Worm (Caenorhabditis elegans) whole organism, early embryonic: ENCODE data around the gene R13D11.3.
"Not testable (repeated sequence)": the region's sequence is repeated elsewhere in the genome, so short reads cannot be mapped to it uniquely, and the experiment has no call there.

ENCODE experiments used
- B0310.2 ChIP-seq: sonication (generic microtip); optimal IDR thresholded peaks from 2 replicates; lab custom pipeline; 2016; ENCODE audit warnings: mild to moderate bottlenecking, missing genetic modification characterization, missing compliant biosample characterization
- F13C5.2 ChIP-seq: sonication (generic microtip); optimal IDR thresholded peaks from 2 replicates; lab custom pipeline; 2017; ENCODE audit warnings: mild to moderate bottlenecking, missing genetic modification characterization, inconsistent platforms, missing compliant biosample characterization
- aly-1 ChIP-seq: sonication (generic microtip); optimal IDR thresholded peaks from 2 replicates; lab custom pipeline; 2016; ENCODE audit warnings: missing genetic modification characterization, missing compliant biosample characterization
- ama-1 ChIP-seq: fragments of 150-350 bp; optimal IDR thresholded peaks from 2 replicates; lab custom pipeline; 2014
- ceh-13 ChIP-seq: fragments of 200-800 bp; sonication (Bioruptor generic); optimal IDR thresholded peaks from 2 replicates; lab custom pipeline; 2018; ENCODE audit warnings: mild to moderate bottlenecking, missing genetic modification characterization, missing compliant biosample characterization
- ceh-36 ChIP-seq: sonication (generic microtip); optimal IDR thresholded peaks from 2 replicates; lab custom pipeline; 2016; ENCODE audit warnings: missing genetic modification characterization, inconsistent platforms, missing compliant biosample characterization
- ets-7 ChIP-seq: sonication (generic microtip); optimal IDR thresholded peaks from 2 replicates; lab custom pipeline; 2016; ENCODE audit warnings: missing genotype, missing genetic modification characterization, missing compliant biosample characterization
- flt-1 ChIP-seq: fragments of 200-800 bp; sonication (Bioruptor generic); IDR thresholded peaks from 2 replicates; pipeline ENCODE4 v1.3.6; 2022; ENCODE audit warnings: missing genetic modification characterization, missing compliant biosample characterization
- hmbx-1 ChIP-seq: sonication (generic microtip); optimal IDR thresholded peaks from 2 replicates; lab custom pipeline; 2016; ENCODE audit warnings: mild to moderate bottlenecking, missing genetic modification characterization, missing compliant biosample characterization
- hmg-4 ChIP-seq: fragments of 200-800 bp; sonication (Bioruptor generic); optimal IDR thresholded peaks from 2 replicates; lab custom pipeline; 2018; ENCODE audit warnings: mild to moderate bottlenecking, missing genetic modification characterization, missing compliant biosample characterization
- hnd-1 ChIP-seq: sonication (generic microtip); optimal IDR thresholded peaks from 2 replicates; lab custom pipeline; 2016; ENCODE audit warnings: missing genetic modification characterization, missing compliant biosample characterization
- pes-1 ChIP-seq: fragments of 200-800 bp; sonication (Bioruptor generic); IDR thresholded peaks from 2 replicates; pipeline ENCODE4 v1.3.6; 2022; ENCODE audit warnings: missing genetic modification reagents, missing genetic modification characterization, missing compliant biosample characterization
- scrt-1 ChIP-seq: fragments of 200-800 bp; sonication (Bioruptor generic); IDR thresholded peaks from 2 replicates; pipeline ENCODE4 v1.3.6; 2022; ENCODE audit warnings: missing genetic modification characterization, missing compliant biosample characterization
- sea-1 ChIP-seq: fragments of 200-800 bp; sonication (Bioruptor generic); conservative IDR thresholded peaks from 2 replicates; pipeline ENCODE4 v1.3.6; 2022; ENCODE audit warnings: missing genetic modification characterization, missing compliant biosample characterization
- tbx-11 ChIP-seq: fragments of 200-800 bp; sonication (Bioruptor generic); IDR thresholded peaks from 2 replicates; pipeline ENCODE4 v1.3.6; 2022; ENCODE audit warnings: missing genetic modification characterization, missing compliant biosample characterization
- tbx-37 ChIP-seq: fragments of 200-800 bp; sonication (Bioruptor generic); conservative IDR thresholded peaks from 2 replicates; pipeline ENCODE4 v1.3.6; 2022; ENCODE audit warnings: missing genetic modification reagents, missing genetic modification characterization, missing compliant biosample characterization
- tra-4 ChIP-seq: sonication (generic microtip); optimal IDR thresholded peaks from 2 replicates; lab custom pipeline; 2017; ENCODE audit warnings: missing genetic modification characterization, missing compliant biosample characterization

The R13D11.3 gene

ce11 chrV:808260-808659 lies 6.6 kb upstream of the R13D11.3 start:
- no peak for TF ChIP-seq hnd-1 (tag; lab: Kevin White, UChicago)
- no peak for TF ChIP-seq sea-1 (GFP tag; lab: Robert Waterston, UW)
- TF ChIP-seq ceh-36 (tag; lab: Kevin White, UChicago) = no peak
- no peak for TF ChIP-seq tbx-11 (GFP tag; lab: Robert Waterston, UW)
- TF ChIP-seq tbx-37 (GFP tag; lab: Robert Waterston, UW) = no peak
- TF ChIP-seq flt-1 (GFP tag; lab: Robert Waterston, UW) = no peak

- TF ChIP-seq tbx-37 (GFP tag; lab: Robert Waterston, UW) (no peak), tra-4 (no peak), sea-1 (GFP tag; lab: Robert Waterston, UW) (no peak), flt-1 (GFP tag; lab: Robert Waterston, UW) (no peak), ceh-13 (GFP tag; lab: Kevin White, UChicago) (no peak), hnd-1 (tag; lab: Kevin White, UChicago) (no peak), ama-1 (no peak), pes-1 (GFP tag; lab: Robert Waterston, UW) (no peak), hmbx-1 (tag; lab: Kevin White, UChicago) (no peak), tbx-11 (GFP tag; lab: Robert Waterston, UW) (no peak), B0310.2 (no peak), ets-7 (tag; lab: Kevin White, UChicago) (no peak), aly-1 (no peak), scrt-1 (GFP tag; lab: Robert Waterston, UW) (no peak), hmg-4 (no peak), F13C5.2 (tag; lab: Kevin White, UChicago) (no peak), ceh-36 (tag; lab: Kevin White, UChicago) (no peak)
Observed at ce11 chrV:810281-810862, 4.4 kb upstream of the R13D11.3 start, which contains the start of gene R13D11.4. R13D11.4 (plus strand) TSS chrV:810812.

- TF ChIP-seq pes-1 (GFP tag; lab: Robert Waterston, UW) = no peak
- TF ChIP-seq F13C5.2 (tag; lab: Kevin White, UChicago) = no peak
- TF ChIP-seq scrt-1 (GFP tag; lab: Robert Waterston, UW) = no peak
- TF ChIP-seq hmbx-1 (tag; lab: Kevin White, UChicago) = no peak
- TF ChIP-seq ceh-36 (tag; lab: Kevin White, UChicago) = no peak
- no peak for TF ChIP-seq aly-1
- no peak for TF ChIP-seq tbx-11 (GFP tag; lab: Robert Waterston, UW)
- no peak for TF ChIP-seq ceh-13 (GFP tag; lab: Kevin White, UChicago)
- no peak for TF ChIP-seq tra-4
- TF ChIP-seq ets-7 (tag; lab: Kevin White, UChicago) = no peak
- no peak for TF ChIP-seq hnd-1 (tag; lab: Kevin White, UChicago)
- no peak for TF ChIP-seq hmg-4
- TF ChIP-seq B0310.2 = no peak
- no peak for TF ChIP-seq tbx-37 (GFP tag; lab: Robert Waterston, UW)
- TF ChIP-seq sea-1 (GFP tag; lab: Robert Waterston, UW) = no peak
- TF ChIP-seq flt-1 (GFP tag; lab: Robert Waterston, UW) = no peak
- TF ChIP-seq ama-1 = no peak
Observed at ce11 chrV:813101-813500, 1.7 kb upstream of the R13D11.3 start, which contains the start of gene R13D11.10. R13D11.10 (minus strand) TSS chrV:813201.

- TF ChIP-seq hnd-1 (tag; lab: Kevin White, UChicago) = no peak
- no peak for TF ChIP-seq aly-1
- TF ChIP-seq ceh-36 (tag; lab: Kevin White, UChicago) = no peak
- TF ChIP-seq flt-1 (GFP tag; lab: Robert Waterston, UW) = no peak
- TF ChIP-seq tbx-37 (GFP tag; lab: Robert Waterston, UW) = no peak
- no peak for TF ChIP-seq pes-1 (GFP tag; lab: Robert Waterston, UW)
- no peak for TF ChIP-seq ceh-13 (GFP tag; lab: Kevin White, UChicago)
- TF ChIP-seq ets-7 (tag; lab: Kevin White, UChicago) = no peak
- TF ChIP-seq sea-1 (GFP tag; lab: Robert Waterston, UW) = no peak
- TF ChIP-seq tbx-11 (GFP tag; lab: Robert Waterston, UW) = no peak
- TF ChIP-seq B0310.2 = no peak
- no peak for TF ChIP-seq hmg-4
- no peak for TF ChIP-seq F13C5.2 (tag; lab: Kevin White, UChicago)
- no peak for TF ChIP-seq ama-1
- no peak for TF ChIP-seq scrt-1 (GFP tag; lab: Robert Waterston, UW)
- TF ChIP-seq tra-4 = no peak
Observed at ce11 chrV:817182-817581, 2.4 kb downstream of the R13D11.3 start, which contains the start of gene R13D11.1. R13D11.1 (plus strand) TSS chrV:817482.

- TF ChIP-seq sea-1 (GFP tag; lab: Robert Waterston, UW); pes-1 (GFP tag; lab: Robert Waterston, UW); ama-1: not testable (repeated sequence)
Observed at ce11 chrV:820629-821028, 5.8 kb downstream of the R13D11.3 start, which contains the start of gene srx-32. srx-32 (minus strand) TSS chrV:820729.

- not testable (repeated sequence) for TF ChIP-seq tra-4; B0310.2; tbx-37 (GFP tag; lab: Robert Waterston, UW)
Observed at ce11 chrV:822922-823321, 8.1 kb downstream of the R13D11.3 start, which contains the start of gene srx-31. srx-31 (minus strand) TSS chrV:823022.

- TF ChIP-seq B0310.2 (no peak), ceh-13 (GFP tag; lab: Kevin White, UChicago) (no peak), scrt-1 (GFP tag; lab: Robert Waterston, UW) (no peak), hnd-1 (tag; lab: Kevin White, UChicago) (no peak), ets-7 (tag; lab: Kevin White, UChicago) (no peak), hmg-4 (no peak), tbx-37 (GFP tag; lab: Robert Waterston, UW) (no peak), aly-1 (no peak), sea-1 (GFP tag; lab: Robert Waterston, UW) (no peak)
Observed at ce11 chrV:826097-826496, 11.3 kb downstream of the R13D11.3 start, which contains the start of gene F41H8.2. F41H8.2 (plus strand) TSS chrV:826397.
